Fruit fly (Drosophila melanogaster): ENCODE measurements around the gene SP555.

DNA sequence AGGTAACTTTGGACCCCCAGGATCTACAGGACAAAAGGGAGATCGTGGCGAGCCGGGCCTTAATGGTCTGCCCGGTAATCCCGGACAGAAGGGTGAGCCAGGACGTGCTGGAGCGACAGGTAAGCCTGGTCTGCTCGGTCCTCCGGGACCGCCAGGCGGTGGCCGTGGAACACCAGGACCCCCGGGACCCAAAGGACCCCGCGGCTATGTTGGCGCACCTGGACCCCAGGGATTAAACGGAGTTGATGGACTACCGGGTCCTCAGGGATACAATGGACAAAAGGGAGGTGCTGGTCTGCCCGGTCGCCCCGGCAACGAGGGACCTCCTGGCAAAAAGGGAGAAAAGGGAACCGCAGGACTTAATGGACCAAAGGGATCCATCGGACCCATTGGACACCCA is 5.6 kb upstream of the SP555 start:
- TF ChIP-seq CG8159 (tag; optimal IDR thresholded peaks at IDR 0.05) (no peak), rn (GFP tag; IDR thresholded peaks at IDR 0.05) (no peak), Snoo (tag; optimal IDR thresholded peaks at IDR 0.05) (no peak), Pif1B (GFP tag; optimal IDR thresholded peaks at IDR 0.05) (no peak), CG14655 (GFP tag; optimal IDR thresholded peaks at IDR 0.05) (no peak), D1 (tag; optimal IDR thresholded peaks at IDR 0.05) (no peak), CG15710 (tag; optimal IDR thresholded peaks at IDR 0.05) (no peak), Ets98B (GFP tag; IDR thresholded peaks at IDR 0.05) (no peak), fd96Ca (GFP tag; IDR thresholded peaks at IDR 0.05) (no peak), CG17806 (tag; optimal IDR thresholded peaks at IDR 0.05) (no peak)
